Fruit fly (Drosophila melanogaster): ENCODE data around the gene Acyp2.

DNA sequence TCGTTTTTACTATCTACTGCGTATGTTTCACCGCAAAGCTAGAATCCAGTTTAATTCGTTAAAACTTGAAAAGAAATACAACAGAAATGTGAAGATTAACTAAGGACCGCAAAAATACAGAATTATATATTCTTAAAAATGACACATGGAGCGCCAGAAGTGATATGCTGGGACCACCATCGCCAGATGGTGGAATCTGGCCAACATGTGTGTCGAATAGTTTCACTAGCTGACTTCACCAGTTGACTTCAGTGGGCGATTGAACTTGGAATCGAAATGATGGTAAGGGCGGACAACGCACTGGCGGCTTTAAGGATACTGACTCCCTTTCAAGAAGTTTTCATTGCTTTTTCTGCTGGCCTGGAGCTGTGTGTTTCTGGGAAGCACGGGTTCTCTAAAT is 9.5 kb downstream of the Acyp2 start, which contains the start of gene CG9593:
- TF ChIP-seq CG17806 (tag; optimal IDR thresholded peaks at IDR 0.05) (no peak), EcR (GFP tag; optimal IDR thresholded peaks at IDR 0.05) (no peak), CG15710 (tag; optimal IDR thresholded peaks at IDR 0.05) (no peak), rn (GFP tag; IDR thresholded peaks at IDR 0.05) (no peak), fd96Ca (GFP tag; IDR thresholded peaks at IDR 0.05) (no peak), D1 (tag; optimal IDR thresholded peaks at IDR 0.05) (no peak), Pif1B (GFP tag; optimal IDR thresholded peaks at IDR 0.05) (no peak)
